Fruit fly (Drosophila melanogaster) whole organism: ENCODE results near the gene Alh.

Experiments used
- CG8478 ChIP-seq: fragments of >200 bp; optimal IDR thresholded peaks from 2 replicates; lab custom pipeline; 2018; ENCODE audit warnings: inconsistent platforms
- Dll ChIP-seq: fragments of >200 bp; optimal IDR thresholded peaks from 2 replicates; lab custom pipeline; 2017
- EcR ChIP-seq, 2 experiments: fragments of >200 bp; optimal IDR thresholded peaks; 2 replicates each; lab custom pipeline; 2017; ENCODE audit warnings: missing biosample characterization in 2 of 2, missing genetic modification characterization in 2 of 2, missing genetic modification reagents in 2 of 2
- pan ChIP-seq: fragments of >200 bp; optimal IDR thresholded peaks from 2 replicates; lab custom pipeline; 2017
- psq ChIP-seq: fragments of >200 bp; optimal IDR thresholded peaks from 2 replicates; lab custom pipeline; 2017

- TF ChIP-seq Dll: no peak
- no peak for TF ChIP-seq pan
- TF ChIP-seq psq (lab: Kevin White, UChicago): no peak
- no peak for TF ChIP-seq EcR (GFP tag; optimal IDR thresholded peaks at IDR 0.05; lab: Kevin White, UChicago)
- TF ChIP-seq CG8478: no peak
These were observed 35.1 kb downstream of the Alh start for dm6 chr3R:7088837-7089361.
